Worm (Caenorhabditis elegans) whole organism, L2 larva: ENCODE measurements around the gene mrps-5.

Experiments used
- C34F6.9 ChIP-seq: fragments of 150-350 bp; optimal IDR thresholded peaks from 2 replicates; lab custom pipeline; 2014; ENCODE audit warnings: missing biosample characterization, missing genetic modification characterization
- F13H6.1 ChIP-seq: sonication (generic microtip); optimal IDR thresholded peaks from 2 replicates; lab custom pipeline; 2016; ENCODE audit warnings: missing genetic modification characterization, missing compliant biosample characterization
- R02D3.7 ChIP-seq: fragments of 150-350 bp; optimal IDR thresholded peaks from 2 replicates; lab custom pipeline; 2014; ENCODE audit warnings: missing biosample characterization, missing genetic modification characterization
- Y55F3AM.14 ChIP-seq: fragments of 200-800 bp; sonication (Bioruptor generic); optimal IDR thresholded peaks from 2 replicates; lab custom pipeline; 2018; ENCODE audit warnings: mild to moderate bottlenecking, missing genetic modification characterization, missing compliant biosample characterization
- ZK546.5 ChIP-seq: sonication (generic microtip); optimal IDR thresholded peaks from 2 replicates; lab custom pipeline; 2017; ENCODE audit warnings: missing biosample characterization, missing genetic modification characterization
- aly-2 ChIP-seq: fragments of 150-350 bp; optimal IDR thresholded peaks from 2 replicates; lab custom pipeline; 2014; ENCODE audit warnings: missing biosample characterization, missing genetic modification characterization
- ama-1 ChIP-seq: fragments of 150-350 bp; optimal IDR thresholded peaks from 2 replicates; lab custom pipeline; 2018; ENCODE audit warnings: inconsistent platforms
- blmp-1 ChIP-seq: sonication (generic microtip); optimal IDR thresholded peaks from 2 replicates; lab custom pipeline; 2017; ENCODE audit warnings: missing genetic modification characterization, mild to moderate bottlenecking, missing compliant biosample characterization, antibody characterized with exemption, moderate library complexity; ENCODE audit not compliant: insufficient read depth
- ceh-16 ChIP-seq: fragments of 150-350 bp; optimal IDR thresholded peaks from 2 replicates; lab custom pipeline; 2014; ENCODE audit warnings: missing biosample characterization, missing genetic modification characterization
- ceh-82 ChIP-seq: fragments of 150-350 bp; optimal IDR thresholded peaks from 2 replicates; lab custom pipeline; 2014; ENCODE audit warnings: missing biosample characterization, missing genetic modification characterization
- crh-2 ChIP-seq: sonication (generic microtip); optimal IDR thresholded peaks from 2 replicates; lab custom pipeline; 2017; ENCODE audit warnings: missing biosample characterization, missing genetic modification characterization
- dmd-4 ChIP-seq: sonication (generic microtip); optimal IDR thresholded peaks from 2 replicates; lab custom pipeline; 2017; ENCODE audit warnings: missing biosample characterization, missing genetic modification characterization
- egl-27 ChIP-seq: sonication (generic microtip); optimal IDR thresholded peaks from 3 replicates; lab custom pipeline; 2017; ENCODE audit warnings: missing biosample characterization, missing genetic modification reagents, missing genetic modification characterization
- elt-3 ChIP-seq: sonication (generic microtip); optimal IDR thresholded peaks from 2 replicates; lab custom pipeline; 2017; ENCODE audit warnings: missing biosample characterization, missing genetic modification characterization
- fos-1 ChIP-seq: fragments of 150-350 bp; optimal IDR thresholded peaks from 2 replicates; lab custom pipeline; 2014; ENCODE audit warnings: missing biosample characterization, missing genetic modification characterization
- gmeb-1 ChIP-seq: fragments of 150-350 bp; optimal IDR thresholded peaks from 2 replicates; lab custom pipeline; 2014; ENCODE audit warnings: missing biosample characterization, missing genetic modification characterization
- lin-11 ChIP-seq: fragments of 150-350 bp; sonication (generic microtip); optimal IDR thresholded peaks from 2 replicates; lab custom pipeline; 2014; ENCODE audit warnings: missing biosample characterization, missing genetic modification characterization, inconsistent platforms, mixed read lengths
- lin-13 ChIP-seq: fragments of 150-350 bp; optimal IDR thresholded peaks from 2 replicates; lab custom pipeline; 2014; ENCODE audit warnings: missing biosample characterization, missing genetic modification reagents, missing genetic modification characterization
- lin-39 ChIP-seq: fragments of 150-350 bp; optimal IDR thresholded peaks from 2 replicates; lab custom pipeline; 2014; ENCODE audit warnings: missing biosample characterization, missing genetic modification reagents, missing genetic modification characterization
- lsy-2 ChIP-seq, 2 experiments: fragments of 150-350 bp in 1 of 2; sonication (generic microtip) in 1 of 2; optimal IDR thresholded peaks; 2 replicates each; lab custom pipeline; 2014 to 2017; ENCODE audit warnings: missing biosample characterization in 2 of 2, missing genetic modification characterization in 2 of 2
- mab-5 ChIP-seq: fragments of 150-350 bp; optimal IDR thresholded peaks from 2 replicates; lab custom pipeline; 2014; ENCODE audit warnings: missing biosample characterization, missing genetic modification characterization
- mbf-1 ChIP-seq: sonication (generic microtip); optimal IDR thresholded peaks from 2 replicates; lab custom pipeline; 2017; ENCODE audit warnings: missing biosample characterization, missing genetic modification characterization
- mdl-1 ChIP-seq, 2 experiments: fragments of 150-350 bp in 1 of 2; sonication (generic microtip) in 1 of 2; optimal IDR thresholded peaks; 2 replicates each; lab custom pipeline; 2017; ENCODE audit warnings: missing biosample characterization in 2 of 2, missing genetic modification characterization in 2 of 2
- nhr-10 ChIP-seq: sonication (generic microtip); optimal IDR thresholded peaks from 2 replicates; lab custom pipeline; 2017; ENCODE audit warnings: missing biosample characterization, missing genetic modification characterization
- nhr-11 ChIP-seq: fragments of 150-350 bp; optimal IDR thresholded peaks from 2 replicates; lab custom pipeline; 2014; ENCODE audit warnings: missing biosample characterization, missing genetic modification characterization
- nhr-12 ChIP-seq: fragments of 150-350 bp; optimal IDR thresholded peaks from 2 replicates; lab custom pipeline; 2014; ENCODE audit warnings: missing biosample characterization, missing genetic modification characterization
- nhr-129 ChIP-seq: fragments of 150-350 bp; optimal IDR thresholded peaks from 2 replicates; lab custom pipeline; 2014; ENCODE audit warnings: missing biosample characterization, missing genetic modification characterization
- nhr-21 ChIP-seq: fragments of 150-350 bp; optimal IDR thresholded peaks from 2 replicates; lab custom pipeline; 2014; ENCODE audit warnings: missing biosample characterization, missing genetic modification characterization
- nhr-23 ChIP-seq: fragments of 150-350 bp; optimal IDR thresholded peaks from 2 replicates; lab custom pipeline; 2014; ENCODE audit warnings: missing biosample characterization, missing genetic modification reagents, missing genetic modification characterization
- nhr-237 ChIP-seq: fragments of 150-350 bp; optimal IDR thresholded peaks from 2 replicates; lab custom pipeline; 2014; ENCODE audit warnings: missing biosample characterization, missing genetic modification characterization
- nhr-25 ChIP-seq: fragments of 150-350 bp; sonication (generic microtip); optimal IDR thresholded peaks from 3 replicates; lab custom pipeline; 2014; ENCODE audit warnings: missing biosample characterization, missing genetic modification characterization
- nhr-6 ChIP-seq: fragments of 150-350 bp; optimal IDR thresholded peaks from 2 replicates; lab custom pipeline; 2014; ENCODE audit warnings: missing biosample characterization, missing genetic modification characterization
- nhr-77 ChIP-seq: fragments of 150-350 bp; optimal IDR thresholded peaks from 2 replicates; lab custom pipeline; 2014; ENCODE audit warnings: missing biosample characterization, missing genetic modification characterization
- peb-1 ChIP-seq: fragments of 150-350 bp; optimal IDR thresholded peaks from 2 replicates; lab custom pipeline; 2014; ENCODE audit warnings: missing biosample characterization, missing genetic modification characterization
- sem-4 ChIP-seq: fragments of 150-350 bp; optimal IDR thresholded peaks from 2 replicates; lab custom pipeline; 2014; ENCODE audit warnings: missing biosample characterization, missing genetic modification reagents, missing genetic modification characterization
- sma-3 ChIP-seq: sonication (generic microtip); optimal IDR thresholded peaks from 2 replicates; lab custom pipeline; 2016; ENCODE audit warnings: missing genetic modification reagents, missing genetic modification characterization, missing compliant biosample characterization
- sma-9 ChIP-seq, 2 experiments: fragments of 150-350 bp in 1 of 2; sonication (generic microtip) in 1 of 2; optimal IDR thresholded peaks; 2 replicates each; lab custom pipeline; 2014 to 2016; ENCODE audit warnings: missing genetic modification characterization in 2 of 2, mild to moderate bottlenecking in 1 of 2, missing biosample characterization in 1 of 2, missing compliant biosample characterization in 1 of 2, missing genetic modification reagents in 1 of 2, moderate library complexity in 1 of 2
- snpc-4 ChIP-seq: fragments of 150-350 bp; optimal IDR thresholded peaks from 2 replicates; lab custom pipeline; 2014; ENCODE audit warnings: missing biosample characterization, missing genetic modification characterization
- unc-39 ChIP-seq: fragments of 150-350 bp; optimal IDR thresholded peaks from 2 replicates; lab custom pipeline; 2014; ENCODE audit warnings: missing biosample characterization, missing genetic modification characterization
- unc-55 ChIP-seq: fragments of 150-350 bp; sonication (generic microtip); optimal IDR thresholded peaks from 3 replicates; lab custom pipeline; 2014; ENCODE audit warnings: missing biosample characterization, missing genetic modification reagents, missing genetic modification characterization
- unc-62 ChIP-seq: fragments of 150-350 bp; optimal IDR thresholded peaks from 2 replicates; lab custom pipeline; 2014; ENCODE audit warnings: missing biosample characterization, missing genetic modification reagents, missing genetic modification characterization
- zag-1 ChIP-seq: fragments of 150-350 bp; optimal IDR thresholded peaks from 2 replicates; lab custom pipeline; 2014; ENCODE audit warnings: missing biosample characterization, missing genetic modification characterization
- ztf-1 ChIP-seq: fragments of 200-800 bp; sonication (Bioruptor generic); conservative IDR thresholded peaks from 2 replicates; pipeline ENCODE4 v1.3.6; 2022; ENCODE audit warnings: missing genetic modification characterization, missing compliant biosample characterization
- ztf-11 ChIP-seq: sonication (generic microtip); optimal IDR thresholded peaks from 2 replicates; lab custom pipeline; 2017; ENCODE audit warnings: missing biosample characterization, missing genetic modification characterization

mrps-5 gene

DNA sequence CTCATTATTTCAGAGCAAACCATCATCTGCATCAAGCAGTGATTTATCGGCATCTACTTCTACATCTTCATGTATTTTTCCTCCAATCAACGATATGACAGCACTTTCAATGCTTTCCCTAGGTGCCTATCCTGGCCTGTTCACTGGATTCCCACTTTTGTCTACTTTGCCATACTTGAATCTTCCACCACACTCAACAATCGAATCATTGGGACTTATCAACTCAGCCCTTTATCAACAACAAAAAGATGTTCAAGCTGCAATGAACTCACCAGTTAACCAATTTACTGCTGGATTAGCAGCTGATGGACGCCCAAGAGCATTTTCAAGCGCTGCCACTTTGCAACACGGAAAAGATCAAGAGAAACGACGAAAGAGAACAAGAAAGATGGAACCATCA lies 22.1 kb upstream of the mrps-5 start:
- TF ChIP-seq nhr-10 (tag; lab: Kevin White, UChicago), result no peak
- TF ChIP-seq ZK546.5 (tag; lab: Kevin White, UChicago), result no peak
- TF ChIP-seq dmd-4 (tag; lab: Kevin White, UChicago), result no peak
- no peak for TF ChIP-seq F13H6.1 (tag; lab: Kevin White, UChicago)
- no peak for TF ChIP-seq unc-62
- no peak for TF ChIP-seq nhr-11
- no peak for TF ChIP-seq egl-27 (tag; lab: Kevin White, UChicago)
- no peak for TF ChIP-seq nhr-129 (tag; lab: Kevin White, UChicago)
- TF ChIP-seq lin-11 (tag; lab: Kevin White, UChicago), result no peak
- TF ChIP-seq nhr-25 (tag; lab: Kevin White, UChicago), result no peak
- TF ChIP-seq nhr-23, result no peak

DNA sequence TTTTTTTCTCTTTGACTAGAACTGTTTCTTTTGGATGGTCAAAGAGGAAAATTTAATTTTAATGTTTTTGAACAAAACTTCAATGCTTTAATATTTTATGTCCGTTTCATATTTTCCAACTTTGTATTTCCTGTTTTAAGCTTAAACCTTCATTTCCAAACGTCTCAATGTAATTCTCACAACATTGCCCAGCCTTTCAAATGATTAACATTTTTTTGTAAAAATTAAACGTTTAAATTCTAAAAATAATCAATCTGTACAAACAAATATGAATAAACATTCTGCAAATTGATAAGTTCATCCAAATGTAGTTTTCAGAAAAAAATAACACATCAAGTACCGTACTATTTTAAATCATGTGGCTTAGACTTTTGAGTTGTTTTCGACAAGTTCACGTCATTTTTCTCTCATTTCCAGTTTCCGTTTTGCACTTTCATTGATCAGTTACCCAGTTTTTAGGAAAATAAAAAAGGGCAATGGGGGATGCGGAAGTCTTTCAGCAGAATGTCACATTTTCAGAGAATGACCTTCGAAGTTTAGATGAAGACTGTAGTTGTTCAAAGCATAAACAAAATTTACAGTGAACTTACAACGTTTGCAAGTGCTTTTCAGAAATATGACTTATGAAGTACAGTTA lies 20.5 kb upstream of the mrps-5 start:
- peak; percentile 45 for TF ChIP-seq fos-1
- TF ChIP-seq ama-1 (lab: Kevin White, UChicago), result no peak
- no peak for TF ChIP-seq crh-2 (tag; lab: Kevin White, UChicago)
- no peak for TF ChIP-seq zag-1 (tag; lab: Kevin White, UChicago)
- TF ChIP-seq dmd-4 (tag; lab: Kevin White, UChicago), result no peak
- no peak for TF ChIP-seq ztf-11 (tag; lab: Kevin White, UChicago)
- no peak for TF ChIP-seq gmeb-1 (tag; lab: Kevin White, UChicago)
- no peak for TF ChIP-seq lin-11 (tag; lab: Kevin White, UChicago)
- TF ChIP-seq F13H6.1 (tag; lab: Kevin White, UChicago), result no peak
- peak in 1 of 2 experiments; percentile 43 for TF ChIP-seq lsy-2 (tag; optimal IDR thresholded peaks at IDR 0.05; lab: Kevin White, UChicago)
- no peak for TF ChIP-seq lin-13 (GFP tag; lab: Kevin White, UChicago)
- no peak for TF ChIP-seq ztf-1 (GFP tag; lab: Robert Waterston, UW)
- TF ChIP-seq mdl-1 (tag; optimal IDR thresholded peaks at IDR 0.05; lab: Kevin White, UChicago), result no peak
- no peak for TF ChIP-seq nhr-129 (tag; lab: Kevin White, UChicago)
- no peak for TF ChIP-seq nhr-10 (tag; lab: Kevin White, UChicago)
- TF ChIP-seq sma-9 (GFP tag; optimal IDR thresholded peaks at IDR 0.05; lab: Kevin White, UChicago), result no peak
- TF ChIP-seq sma-9 (tag; optimal IDR thresholded peaks at IDR 0.05; lab: Kevin White, UChicago), result no peak
- TF ChIP-seq snpc-4 (tag; lab: Kevin White, UChicago), result no peak
- TF ChIP-seq nhr-25 (tag; lab: Kevin White, UChicago), result peak; percentile 37
- TF ChIP-seq R02D3.7 (tag; lab: Kevin White, UChicago), result no peak
- TF ChIP-seq unc-55, result no peak
- TF ChIP-seq unc-62, result no peak
- TF ChIP-seq mbf-1 (tag; lab: Kevin White, UChicago), result no peak
- TF ChIP-seq nhr-6 (tag; lab: Kevin White, UChicago), result no peak
- peak; percentile 60 for TF ChIP-seq nhr-21
- TF ChIP-seq aly-2 (tag; lab: Kevin White, UChicago), result no peak
- TF ChIP-seq Y55F3AM.14 (GFP tag; lab: Kevin White, UChicago), result no peak
- TF ChIP-seq sem-4 (tag; lab: Kevin White, UChicago), result no peak
- TF ChIP-seq nhr-11, result peak; percentile 83
- no peak for TF ChIP-seq ZK546.5 (tag; lab: Kevin White, UChicago)
- peak; percentile 48 for TF ChIP-seq blmp-1
- TF ChIP-seq, all 48 proteins: peak for 6

DNA sequence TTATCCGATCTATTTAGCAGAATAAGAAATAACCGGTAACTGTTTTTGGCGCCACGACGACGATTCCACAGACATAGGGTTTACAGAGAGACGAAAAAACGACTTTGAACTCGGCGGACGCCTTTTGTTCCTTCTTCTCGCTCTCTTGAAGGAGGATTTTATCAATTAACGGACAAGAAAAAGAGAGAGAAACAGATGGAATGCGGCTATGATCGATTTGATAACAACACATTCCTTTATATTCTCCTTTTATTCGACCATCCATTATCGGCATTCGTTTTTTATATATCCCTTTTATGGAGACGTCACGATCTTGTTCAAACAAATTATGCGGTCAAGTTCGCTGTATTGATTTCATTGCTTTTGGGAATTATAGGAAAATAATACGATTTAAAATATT lies 14.5 kb upstream of the mrps-5 start:
- peak in 1 of 2 experiments; percentile 29 for TF ChIP-seq lsy-2 (tag; optimal IDR thresholded peaks at IDR 0.05; lab: Kevin White, UChicago)
- TF ChIP-seq ztf-11 (tag; lab: Kevin White, UChicago), result no peak
- TF ChIP-seq ceh-16, result no peak
- TF ChIP-seq nhr-129 (tag; lab: Kevin White, UChicago), result peak; percentile 45
- no peak for TF ChIP-seq mab-5 (tag; lab: Kevin White, UChicago)
- no peak for TF ChIP-seq lin-13 (GFP tag; lab: Kevin White, UChicago)
- no peak for TF ChIP-seq crh-2 (tag; lab: Kevin White, UChicago)
- no peak for TF ChIP-seq dmd-4 (tag; lab: Kevin White, UChicago)
- no peak for TF ChIP-seq unc-39
- TF ChIP-seq C34F6.9 (tag; lab: Kevin White, UChicago), result no peak
- no peak for TF ChIP-seq zag-1 (tag; lab: Kevin White, UChicago)
- no peak for TF ChIP-seq nhr-237 (tag; lab: Kevin White, UChicago)
- TF ChIP-seq blmp-1, result peak; percentile 57
- TF ChIP-seq elt-3 (tag; lab: Kevin White, UChicago), result no peak
- TF ChIP-seq sma-9 (GFP tag; optimal IDR thresholded peaks at IDR 0.05; lab: Kevin White, UChicago), result peak; percentile 70
- TF ChIP-seq sma-9 (tag; optimal IDR thresholded peaks at IDR 0.05; lab: Kevin White, UChicago), result no peak
- no peak for TF ChIP-seq mdl-1 (tag; optimal IDR thresholded peaks at IDR 0.05; lab: Kevin White, UChicago)
- TF ChIP-seq ztf-1 (GFP tag; lab: Robert Waterston, UW), result no peak
- peak; percentile 1 for TF ChIP-seq gmeb-1 (tag; lab: Kevin White, UChicago)
- no peak for TF ChIP-seq nhr-11
- TF ChIP-seq nhr-10 (tag; lab: Kevin White, UChicago), result no peak
- peak; percentile 79 for TF ChIP-seq sma-3 (GFP tag; lab: Kevin White, UChicago)
- TF ChIP-seq ZK546.5 (tag; lab: Kevin White, UChicago), result no peak
- no peak for TF ChIP-seq nhr-12
- TF ChIP-seq fos-1, result no peak
- TF ChIP-seq sem-4 (tag; lab: Kevin White, UChicago), result no peak
- TF ChIP-seq Y55F3AM.14 (GFP tag; lab: Kevin White, UChicago), result no peak
- TF ChIP-seq aly-2 (tag; lab: Kevin White, UChicago), result no peak
- TF ChIP-seq lin-11 (tag; lab: Kevin White, UChicago), result no peak
- TF ChIP-seq ceh-82 (tag; lab: Kevin White, UChicago), result no peak
- TF ChIP-seq R02D3.7 (tag; lab: Kevin White, UChicago), result no peak
- TF ChIP-seq mbf-1 (tag; lab: Kevin White, UChicago), result no peak
- TF ChIP-seq peb-1 (tag; lab: Kevin White, UChicago), result no peak
- TF ChIP-seq nhr-21, result peak; percentile 89
- TF ChIP-seq lin-39 (tag; lab: Kevin White, UChicago), result no peak
- no peak for TF ChIP-seq nhr-77 (tag; lab: Kevin White, UChicago)
